Worm (Caenorhabditis elegans): ENCODE results near the gene spig-5.

Gene spig-5

ce11 chrV:14341672-14342071, 33.4 kb downstream of the spig-5 start, which contains the start of gene F47B8.10:
TSS of gene F47B8.10 (plus strand) at chrV:14341972.
- TF ChIP-seq hmbx-1 (tag; optimal IDR thresholded peaks at IDR 0.05) = no peak
- TF ChIP-seq sea-1 (GFP tag; conservative IDR thresholded peaks at IDR 0.05) = no peak
- no peak for TF ChIP-seq hmg-4 (GFP tag; optimal IDR thresholded peaks at IDR 0.05)
- TF ChIP-seq aly-1 (tag; optimal IDR thresholded peaks at IDR 0.05) = no peak
- no peak for TF ChIP-seq B0310.2 (tag; optimal IDR thresholded peaks at IDR 0.05)
- no peak for TF ChIP-seq hnd-1 (tag; optimal IDR thresholded peaks at IDR 0.05)
- no peak for TF ChIP-seq flt-1 (GFP tag; IDR thresholded peaks at IDR 0.05)
- no peak for TF ChIP-seq tbx-37 (GFP tag; conservative IDR thresholded peaks at IDR 0.05)
- TF ChIP-seq ets-7 (tag; optimal IDR thresholded peaks at IDR 0.05) = no peak
- TF ChIP-seq tra-4 (tag; optimal IDR thresholded peaks at IDR 0.05) = no peak
- TF ChIP-seq F13C5.2 (tag; optimal IDR thresholded peaks at IDR 0.05) = no peak
- TF ChIP-seq ceh-36 (tag; optimal IDR thresholded peaks at IDR 0.05) = no peak
- no peak for TF ChIP-seq pes-1 (GFP tag; IDR thresholded peaks at IDR 0.05)
- TF ChIP-seq ama-1 (optimal IDR thresholded peaks at IDR 0.05) = no peak

DNA sequence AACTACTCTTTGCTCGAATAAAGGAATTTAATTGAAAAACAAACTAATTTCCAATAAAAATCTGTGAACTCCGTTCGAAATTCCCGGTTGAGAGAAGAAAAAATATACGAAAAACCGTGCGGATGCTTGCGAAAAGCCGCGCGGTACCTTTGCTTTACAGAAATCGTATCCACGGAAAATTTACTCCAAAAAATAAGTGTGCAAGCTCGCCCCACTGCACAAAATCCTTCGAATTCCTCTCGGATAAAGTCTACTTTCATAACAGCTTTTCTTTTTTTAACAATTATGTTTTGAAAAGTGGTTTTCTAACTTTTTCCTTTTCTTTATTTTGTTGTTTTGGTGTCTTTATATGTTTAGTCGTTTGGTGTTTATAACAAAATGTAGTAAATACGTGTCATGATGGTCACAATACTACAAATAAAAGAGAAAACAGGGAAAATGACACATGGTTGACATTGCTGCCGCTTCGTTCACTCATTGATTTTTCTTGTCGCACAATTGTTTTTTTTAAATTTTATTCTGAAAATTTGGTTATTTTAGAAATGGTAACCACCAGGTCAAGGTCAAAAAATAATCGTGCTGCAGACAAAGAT, 39.1 kb downstream of the spig-5 start, which contains the start of gene cept-2:
cept-2 (plus strand) TSS at position 533 of the 593 bp plus-strand sequence.
- TF ChIP-seq tbx-37 (GFP tag; conservative IDR thresholded peaks at IDR 0.05) (peak; percentile 19; the same call in 1 of the 2 replicates), ets-7 (tag; optimal IDR thresholded peaks at IDR 0.05) (peak; percentile 28), hmg-4 (GFP tag; optimal IDR thresholded peaks at IDR 0.05) (no peak), scrt-1 (GFP tag; IDR thresholded peaks at IDR 0.05) (no peak), F13C5.2 (tag; optimal IDR thresholded peaks at IDR 0.05) (peak; percentile 75), tra-4 (tag; optimal IDR thresholded peaks at IDR 0.05) (no peak), aly-1 (tag; optimal IDR thresholded peaks at IDR 0.05) (no peak)

DNA sequence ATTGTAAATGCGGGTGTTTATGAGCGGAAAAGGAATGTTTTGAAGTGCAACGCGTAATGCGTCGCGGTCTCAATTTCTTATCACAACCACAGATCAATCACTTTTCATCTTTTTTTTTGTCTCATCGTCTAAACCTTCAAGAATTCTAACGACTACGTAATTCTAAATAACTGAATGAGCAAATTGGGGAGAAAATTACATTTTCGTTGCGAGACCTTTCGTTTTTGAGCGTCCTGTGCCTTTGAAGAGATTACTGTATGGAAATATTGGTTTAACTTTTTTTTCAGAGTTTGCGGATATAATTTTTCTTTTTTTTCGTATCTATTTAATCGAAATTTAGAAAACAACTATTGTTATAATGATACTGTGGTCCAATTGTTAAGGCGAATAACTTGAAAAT, 42.2 kb downstream of the spig-5 start:
- TF ChIP-seq scrt-1 (GFP tag; IDR thresholded peaks at IDR 0.05) (no peak), B0310.2 (tag; optimal IDR thresholded peaks at IDR 0.05) (no peak), pes-1 (GFP tag; IDR thresholded peaks at IDR 0.05) (no peak), tbx-11 (GFP tag; IDR thresholded peaks at IDR 0.05) (no peak), tra-4 (tag; optimal IDR thresholded peaks at IDR 0.05) (no peak), ceh-13 (GFP tag; optimal IDR thresholded peaks at IDR 0.05) (no peak), hmg-4 (GFP tag; optimal IDR thresholded peaks at IDR 0.05) (no peak), tbx-37 (GFP tag; conservative IDR thresholded peaks at IDR 0.05) (no peak), ets-7 (tag; optimal IDR thresholded peaks at IDR 0.05) (no peak), flt-1 (GFP tag; IDR thresholded peaks at IDR 0.05) (no peak), aly-1 (tag; optimal IDR thresholded peaks at IDR 0.05) (no peak), ceh-36 (tag; optimal IDR thresholded peaks at IDR 0.05) (no peak), sea-1 (GFP tag; conservative IDR thresholded peaks at IDR 0.05) (no peak), hnd-1 (tag; optimal IDR thresholded peaks at IDR 0.05) (no peak), ama-1 (optimal IDR thresholded peaks at IDR 0.05) (no peak), hmbx-1 (tag; optimal IDR thresholded peaks at IDR 0.05) (no peak), F13C5.2 (tag; optimal IDR thresholded peaks at IDR 0.05) (no peak)

DNA sequence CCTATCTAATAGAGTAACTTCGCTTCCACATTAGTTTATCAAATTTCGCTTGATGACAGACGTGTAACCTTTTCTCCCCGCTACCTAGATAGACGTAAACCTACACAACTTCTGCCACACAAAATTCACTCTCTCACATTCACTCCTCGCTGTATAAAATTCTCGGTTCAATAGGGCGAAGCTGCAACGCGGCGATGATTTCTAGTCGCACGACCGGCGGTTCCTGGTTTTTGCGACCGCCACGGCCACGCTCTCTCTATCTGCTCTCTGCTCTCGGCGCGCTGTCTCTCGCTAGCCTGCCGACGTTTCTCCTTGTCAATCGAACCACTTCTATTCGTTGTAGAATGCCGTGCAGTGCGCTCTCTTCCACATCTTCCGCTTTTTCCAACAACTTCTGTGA, 42.7 kb downstream of the spig-5 start:
- TF ChIP-seq B0310.2 (tag; optimal IDR thresholded peaks at IDR 0.05) = no peak
- no peak for TF ChIP-seq tra-4 (tag; optimal IDR thresholded peaks at IDR 0.05)
- TF ChIP-seq tbx-37 (GFP tag; conservative IDR thresholded peaks at IDR 0.05) = no peak
- TF ChIP-seq ama-1 (optimal IDR thresholded peaks at IDR 0.05) = no peak
- TF ChIP-seq aly-1 (tag; optimal IDR thresholded peaks at IDR 0.05) = no peak
- peak; percentile 34 for TF ChIP-seq hmg-4 (GFP tag; optimal IDR thresholded peaks at IDR 0.05)
- no peak for TF ChIP-seq pes-1 (GFP tag; IDR thresholded peaks at IDR 0.05)
- no peak for TF ChIP-seq tbx-11 (GFP tag; IDR thresholded peaks at IDR 0.05)
- peak; percentile 7 for TF ChIP-seq F13C5.2 (tag; optimal IDR thresholded peaks at IDR 0.05)
- TF ChIP-seq ets-7 (tag; optimal IDR thresholded peaks at IDR 0.05) = no peak
- TF ChIP-seq flt-1 (GFP tag; IDR thresholded peaks at IDR 0.05) = no peak
- TF ChIP-seq scrt-1 (GFP tag; IDR thresholded peaks at IDR 0.05) = no peak
- TF ChIP-seq hnd-1 (tag; optimal IDR thresholded peaks at IDR 0.05) = no peak
- TF ChIP-seq hmbx-1 (tag; optimal IDR thresholded peaks at IDR 0.05) = no peak
- 0 out of 2 replicates have a peak, but pooled peaks have one; percentile 21 for TF ChIP-seq sea-1 (GFP tag; conservative IDR thresholded peaks at IDR 0.05)
- TF ChIP-seq ceh-36 (tag; optimal IDR thresholded peaks at IDR 0.05) = no peak

ce11 chrV:14351629-14352028, 43.4 kb downstream of the spig-5 start, which contains the start of gene vha-13:
TSS of gene vha-13 (plus strand) at chrV:14351709.
- TF ChIP-seq B0310.2 (tag; optimal IDR thresholded peaks at IDR 0.05) = no peak
- no peak for TF ChIP-seq aly-1 (tag; optimal IDR thresholded peaks at IDR 0.05)

- TF ChIP-seq ceh-13 (GFP tag; optimal IDR thresholded peaks at IDR 0.05) (no peak), ama-1 (optimal IDR thresholded peaks at IDR 0.05) (no peak), pes-1 (GFP tag; IDR thresholded peaks at IDR 0.05) (no peak), ceh-36 (tag; optimal IDR thresholded peaks at IDR 0.05) (no peak), ets-7 (tag; optimal IDR thresholded peaks at IDR 0.05) (no peak)
These were observed 43.8 kb downstream of the spig-5 start for ce11 chrV:14352032-14352431.

ce11 chrV:14354258-14354877, 46.1 kb downstream of the spig-5 start, which contains the start of gene Y49A3A.3:
TSS of gene Y49A3A.3 (plus strand) at chrV:14354410.
- TF ChIP-seq flt-1 (GFP tag; IDR thresholded peaks at IDR 0.05) (no peak), ama-1 (optimal IDR thresholded peaks at IDR 0.05) (peak; percentile 52), aly-1 (tag; optimal IDR thresholded peaks at IDR 0.05) (peak; percentile 9)
